Comparison of ENCODE assay signal across 1 worm cellular context in genomic region chrIII:5939453-5940296, ce11.
TF ChIP-seq lines count a peak whose summit lies in the region.

ubq-1 (plus strand) TSS chrIII:5940254.

TF ChIP-seq in whole organism, L4 larva, 104 proteins besides CTCF, POLR2A, EP300 and RAD21 (continued from another document):
- no peak for TF ChIP-seq lin-39 (tag; optimal IDR thresholded peaks at IDR 0.05; lab: Kevin White, UChicago)
- TF ChIP-seq unc-62 (GFP tag; optimal IDR thresholded peaks at IDR 0.05 in 1 of 2; lab: Kevin White, UChicago), result peak in 1 of 2 experiments; percentile 96
- no peak for TF ChIP-seq unc-62 (tag; optimal IDR thresholded peaks at IDR 0.05; lab: Kevin White, UChicago)
- TF ChIP-seq ztf-7 (tag; optimal IDR thresholded peaks at IDR 0.05; lab: Kevin White, UChicago), result peak; percentile 12
- no peak for TF ChIP-seq aly-2 (tag; optimal IDR thresholded peaks at IDR 0.05; lab: Kevin White, UChicago)
- TF ChIP-seq daf-16 (GFP tag; optimal IDR thresholded peaks at IDR 0.05; lab: Kevin White, UChicago), result no peak
- peak; percentile 0 for TF ChIP-seq daf-16 (tag; optimal IDR thresholded peaks at IDR 0.05; lab: Kevin White, UChicago)
- no peak for TF ChIP-seq mxl-2 (GFP tag; conservative IDR thresholded peaks at IDR 0.05; lab: Robert Waterston, UW)
- no peak for TF ChIP-seq zfp-2 (tag; optimal IDR thresholded peaks at IDR 0.05; lab: Kevin White, UChicago)
- TF ChIP-seq ceh-20 (GFP tag; IDR thresholded peaks at IDR 0.05; lab: Robert Waterston, UW), result no peak
- no peak for TF ChIP-seq zfp-3 (GFP tag; conservative IDR thresholded peaks at IDR 0.05; lab: Robert Waterston, UW)
- 0 out of 2 replicates have a peak, but pooled peaks have one; percentile 3 for TF ChIP-seq arid-1 (GFP tag; conservative IDR thresholded peaks at IDR 0.05; lab: Robert Waterston, UW)
- peak; percentile 25 for TF ChIP-seq T26A8.4 (GFP tag; IDR thresholded peaks at IDR 0.05; lab: Robert Waterston, UW)
- TF ChIP-seq ceh-28 (tag; optimal IDR thresholded peaks at IDR 0.05; lab: Kevin White, UChicago), result no peak
- no peak for TF ChIP-seq nhr-25 (tag; optimal IDR thresholded peaks at IDR 0.05; lab: Kevin White, UChicago; ENCODE audit: borderline replicate concordance, insufficient read depth)
- TF ChIP-seq sdz-12 (GFP tag; optimal IDR thresholded peaks at IDR 0.05; lab: Kevin White, UChicago), result no peak
- peak; percentile 50; the same call in 1 of the 2 replicates for TF ChIP-seq lin-29 (GFP tag; IDR thresholded peaks at IDR 0.05; lab: Robert Waterston, UW)
- no peak for TF ChIP-seq daf-19 (GFP tag; conservative IDR thresholded peaks at IDR 0.05; lab: Robert Waterston, UW)
- peak; percentile 37; the same call in 1 of the 2 replicates for TF ChIP-seq egl-43 (GFP tag; IDR thresholded peaks at IDR 0.05; lab: Robert Waterston, UW)
- 0 out of 2 replicates have a peak, but pooled peaks have one; percentile 42 for TF ChIP-seq lim-7 (GFP tag; IDR thresholded peaks at IDR 0.05; lab: Robert Waterston, UW)
- TF ChIP-seq mep-1 (tag; optimal IDR thresholded peaks at IDR 0.05; lab: Kevin White, UChicago), result peak; percentile 19
- TF ChIP-seq madf-5 (GFP tag; IDR thresholded peaks at IDR 0.05; lab: Robert Waterston, UW), result 0 out of 4 replicates have a peak, but pooled peaks of 1 of the 2 experiments have one; percentile 61
- no peak for TF ChIP-seq nhr-10 (tag; optimal IDR thresholded peaks at IDR 0.05; lab: Kevin White, UChicago)
